Fruit fly (Drosophila melanogaster) whole organism, embryonic: ENCODE results near the gene CG2865.

ENCODE experiments used
- CG10321 ChIP-seq: fragments of 200-800 bp; sonication (Bioruptor generic); IDR thresholded peaks from 2 replicates; pipeline ENCODE4 v1.3.6; 2022; ENCODE audit warnings: missing biosample characterization, missing genetic modification characterization
- CG15601 ChIP-seq: fragments of 200-800 bp; sonication (Bioruptor generic); optimal IDR thresholded peaks from 3 replicates; lab custom pipeline; 2019; ENCODE audit warnings: missing biosample characterization, mild to moderate bottlenecking, missing genetic modification characterization, moderate library complexity
- CG17912 ChIP-seq: fragments of 200-800 bp; sonication (Bioruptor generic); optimal IDR thresholded peaks from 2 replicates; lab custom pipeline; 2018; ENCODE audit warnings: missing biosample characterization, mild to moderate bottlenecking, missing genetic modification characterization
- CG4328 ChIP-seq: fragments of 200-800 bp; sonication (Bioruptor generic); optimal IDR thresholded peaks from 3 replicates; lab custom pipeline; 2017; ENCODE audit warnings: missing biosample characterization, missing genetic modification reagents, missing genetic modification characterization
- CG5245 ChIP-seq: fragments of 200-800 bp; sonication (Bioruptor generic); optimal IDR thresholded peaks from 3 replicates; lab custom pipeline; 2016; ENCODE audit warnings: missing biosample characterization, missing genetic modification characterization
- CG6791 ChIP-seq: fragments of 200-800 bp; sonication (Bioruptor generic); IDR thresholded peaks from 3 replicates; pipeline ENCODE4 v1.3.6; 2022; ENCODE audit warnings: missing biosample characterization, missing genetic modification characterization; ENCODE audit not compliant: partially characterized antibody
- CTCF ChIP-seq: fragments of 200-800 bp; sonication (Bioruptor generic); optimal IDR thresholded peaks from 2 replicates; lab custom pipeline; 2017; ENCODE audit warnings: missing biosample characterization, mild to moderate bottlenecking, missing genetic modification characterization, moderate library complexity
- Pdp1 ChIP-seq, 2 experiments: fragments of 200-800 bp; sonication (Bioruptor generic); optimal IDR thresholded peaks; 3 replicates each; lab custom pipeline; 2016; ENCODE audit warnings: missing biosample characterization in 2 of 2, missing genetic modification characterization in 2 of 2, mild to moderate bottlenecking in 1 of 2, moderate library complexity in 1 of 2
- Taf1 ChIP-seq: fragments of 200-800 bp; sonication (Bioruptor generic); IDR thresholded peaks from 2 replicates; pipeline ENCODE4 v1.3.6; 2022; ENCODE audit warnings: missing biosample characterization, missing genetic modification characterization
- br ChIP-seq: fragments of >200 bp; optimal IDR thresholded peaks from 2 replicates; lab custom pipeline; 2017
- ttk ChIP-seq: fragments of 200-800 bp; sonication (Bioruptor generic); IDR thresholded peaks from 2 replicates; pipeline ENCODE4 v2.1.2; 2022; ENCODE audit warnings: missing biosample characterization, missing genetic modification characterization

DNA sequence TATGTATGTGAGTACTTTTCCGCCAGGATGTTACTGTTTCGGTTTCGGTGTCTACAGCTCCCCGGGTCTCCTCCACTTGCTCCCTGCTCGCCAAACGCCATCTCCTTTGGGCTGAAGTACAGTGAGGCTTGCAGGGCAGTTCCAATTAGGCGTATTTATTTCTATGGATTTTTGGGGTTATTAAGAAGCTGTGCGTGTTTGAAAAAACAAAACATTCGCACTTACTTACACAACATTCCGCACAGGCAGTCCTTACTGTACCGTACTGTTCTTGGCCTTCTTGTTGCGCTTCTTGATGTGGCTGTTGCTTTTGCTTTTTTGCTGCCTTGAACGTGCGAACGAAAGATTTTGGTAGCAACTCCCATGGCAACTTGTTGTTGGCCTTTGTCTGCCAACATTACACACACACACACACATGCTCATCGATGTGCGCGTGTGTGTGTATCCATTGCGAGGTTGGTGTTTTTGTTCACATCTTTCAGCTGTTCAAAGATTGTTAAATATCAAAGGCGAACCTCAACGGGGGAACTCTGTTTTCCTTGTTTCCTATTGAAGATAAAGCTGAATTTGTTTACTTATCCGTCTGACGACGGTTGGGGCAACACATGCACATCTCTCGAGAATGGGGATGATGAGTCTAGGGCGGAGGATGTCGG, 28.8 kb upstream of the CG2865 start:
- peak; percentile 46 to 55 for TF ChIP-seq Pdp1 (GFP tag; optimal IDR thresholded peaks at IDR 0.05; lab: Kevin White, UChicago)
- TF ChIP-seq br (lab: Kevin White, UChicago), result no peak
- no peak for TF ChIP-seq ttk (GFP tag; lab: Robert Waterston, UW)
- no peak for TF ChIP-seq CG10321 (GFP tag; lab: Robert Waterston, UW)
- no peak for TF ChIP-seq Taf1
- no peak for TF ChIP-seq CG17912 (GFP tag; lab: Kevin White, UChicago)
- peak; percentile 5 for TF ChIP-seq CG5245 (GFP tag; lab: Kevin White, UChicago)
- no peak for TF ChIP-seq CG4328 (GFP tag; lab: Kevin White, UChicago)
- TF ChIP-seq CTCF (GFP tag; lab: Kevin White, UChicago), result no peak
- no peak for TF ChIP-seq CG6791 (GFP tag; lab: Robert Waterston, UW)
- no peak for TF ChIP-seq CG15601 (tag; lab: Kevin White, UChicago)
